Fruit fly (Drosophila melanogaster): ENCODE results near the gene Cyp4d20.

Gene Cyp4d20

DNA sequence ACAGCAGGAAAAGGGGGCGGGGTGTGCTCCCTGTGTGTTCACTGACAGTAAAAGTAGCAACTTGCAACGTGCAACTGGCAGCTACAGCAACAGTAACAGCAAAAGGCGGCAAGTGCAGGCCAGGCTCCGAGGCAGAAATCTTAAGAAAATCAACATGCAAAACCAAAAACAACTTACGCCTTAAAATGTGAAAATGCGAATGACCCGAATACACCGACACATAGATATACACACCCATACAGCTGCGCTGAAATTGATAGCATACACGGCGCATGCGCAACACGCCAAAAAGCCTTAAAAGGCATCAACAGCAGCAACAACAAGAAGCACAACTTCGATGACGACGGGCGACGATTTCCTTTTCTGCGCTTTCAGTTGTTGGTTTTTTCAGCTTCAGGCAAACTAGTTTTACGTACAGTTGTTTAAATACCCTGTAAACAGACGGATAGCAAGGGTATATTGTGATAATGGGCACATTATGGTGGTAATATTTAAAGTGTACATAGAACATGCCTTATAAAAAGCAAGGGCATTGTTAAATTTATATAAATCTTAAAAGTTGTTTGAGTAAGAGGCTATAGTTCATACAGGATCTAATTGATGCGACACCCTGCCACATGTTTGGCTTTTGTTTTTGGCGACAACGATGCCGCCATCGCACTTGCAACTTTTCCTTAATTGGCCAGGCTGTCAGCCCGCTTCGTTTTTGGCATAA, 5.8 kb downstream of the Cyp4d20 start:
- TF ChIP-seq foxo (GFP tag; optimal IDR thresholded peaks at IDR 0.05) (peak in 1 of 2 experiments; percentile 65), br (GFP tag; optimal IDR thresholded peaks at IDR 0.05) (peak; percentile 44), sage (GFP tag; optimal IDR thresholded peaks at IDR 0.05) (peak; percentile 19), ey (GFP tag; optimal IDR thresholded peaks at IDR 0.05) (peak; percentile 49), Abd-B (GFP tag; optimal IDR thresholded peaks at IDR 0.05) (no peak), Sp1 (GFP tag; optimal IDR thresholded peaks at IDR 0.05) (peak; percentile 18), Hnf4 (GFP tag; optimal IDR thresholded peaks at IDR 0.05) (peak; percentile 51), rgr (GFP tag; optimal IDR thresholded peaks at IDR 0.05) (peak; percentile 39), brk (GFP tag; optimal IDR thresholded peaks at IDR 0.05) (no peak), fru (GFP tag; optimal IDR thresholded peaks at IDR 0.05) (peak; percentile 42), dl (GFP tag; optimal IDR thresholded peaks at IDR 0.05; ENCODE audit: insufficient read depth in 1 of 2, partially characterized antibody in 2 of 2) (no peak), h (GFP tag; optimal IDR thresholded peaks at IDR 0.05) (peak; percentile 73), tai (GFP tag; optimal IDR thresholded peaks at IDR 0.05) (no peak), woc (GFP tag; optimal IDR thresholded peaks at IDR 0.05) (peak; percentile 57), dmrt93B (GFP tag; optimal IDR thresholded peaks at IDR 0.05) (no peak), psq (GFP tag; optimal IDR thresholded peaks at IDR 0.05) (peak; percentile 30), Myc (optimal IDR thresholded peaks at IDR 0.05) (no peak), OdsH (GFP tag; optimal IDR thresholded peaks at IDR 0.05) (peak; percentile 56), HLH106 (tag; optimal IDR thresholded peaks at IDR 0.05) (peak; percentile 25)

DNA sequence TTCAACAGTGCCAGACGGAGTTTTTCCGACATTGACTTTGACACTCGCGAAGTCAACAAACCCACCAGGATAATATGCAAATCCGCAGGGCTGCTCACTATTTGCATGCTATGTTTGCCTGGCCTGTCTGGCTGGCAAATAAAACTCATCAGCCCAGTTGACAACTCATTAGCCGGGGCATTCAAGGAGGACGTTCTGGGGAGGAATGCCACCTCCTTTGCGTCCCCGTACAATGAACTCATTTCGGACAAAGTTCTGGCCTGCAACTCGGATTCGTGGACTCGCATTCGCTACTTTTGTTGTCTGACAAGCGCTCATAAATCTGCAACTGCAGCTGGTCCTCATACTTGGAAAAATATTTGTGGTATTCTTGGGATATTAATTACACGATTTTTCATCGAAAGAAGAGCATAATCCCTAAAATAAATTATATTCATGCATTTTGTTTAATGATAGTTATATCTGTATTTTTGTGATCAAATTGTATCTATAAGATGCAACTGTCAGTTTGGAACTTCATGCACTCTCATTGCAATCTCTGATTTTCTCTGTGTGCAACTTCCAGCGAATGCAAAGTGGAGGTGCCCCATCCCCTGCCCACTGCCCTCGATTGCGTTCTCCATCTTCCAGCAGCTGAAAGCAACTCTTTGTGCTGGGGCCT, 7.4 kb downstream of the Cyp4d20 start:
- no peak for TF ChIP-seq Rel (GFP tag; optimal IDR thresholded peaks at IDR 0.05)
- no peak for TF ChIP-seq Rel (tag; optimal IDR thresholded peaks at IDR 0.05)
- no peak for TF ChIP-seq Vsx2 (GFP tag; optimal IDR thresholded peaks at IDR 0.05; ENCODE audit: partially characterized antibody)
- TF ChIP-seq rgr (GFP tag; optimal IDR thresholded peaks at IDR 0.05): no peak
- TF ChIP-seq GATAd (GFP tag; optimal IDR thresholded peaks at IDR 0.05): no peak
- no peak for TF ChIP-seq psq (GFP tag; optimal IDR thresholded peaks at IDR 0.05)
- TF ChIP-seq h (GFP tag; optimal IDR thresholded peaks at IDR 0.05): peak; percentile 48
- TF ChIP-seq br (GFP tag; optimal IDR thresholded peaks at IDR 0.05): peak; percentile 26
- no peak for TF ChIP-seq Myc (optimal IDR thresholded peaks at IDR 0.05)
- TF ChIP-seq dsf (GFP tag; optimal IDR thresholded peaks at IDR 0.05; ENCODE audit: borderline replicate concordance): no peak
- peak; percentile 39 for TF ChIP-seq HLH106 (tag; optimal IDR thresholded peaks at IDR 0.05)
- no peak for TF ChIP-seq woc (GFP tag; optimal IDR thresholded peaks at IDR 0.05)
- TF ChIP-seq foxo (GFP tag; optimal IDR thresholded peaks at IDR 0.05): peak in 1 of 2 experiments; percentile 41
- no peak for TF ChIP-seq Hr83 (GFP tag; optimal IDR thresholded peaks at IDR 0.05; ENCODE audit: poor library complexity, severe bottlenecking)
- TF ChIP-seq dl (GFP tag; optimal IDR thresholded peaks at IDR 0.05; ENCODE audit: insufficient read depth in 1 of 2, partially characterized antibody in 2 of 2): no peak
- TF ChIP-seq brk (GFP tag; optimal IDR thresholded peaks at IDR 0.05): no peak
- no peak for TF ChIP-seq usp (GFP tag; optimal IDR thresholded peaks at IDR 0.05)
- no peak for TF ChIP-seq tai (GFP tag; optimal IDR thresholded peaks at IDR 0.05)
- no peak for TF ChIP-seq Mio (GFP tag; optimal IDR thresholded peaks at IDR 0.05)
- TF ChIP-seq CG9705 (GFP tag; optimal IDR thresholded peaks at IDR 0.05): no peak
- peak; percentile 17 for TF ChIP-seq fru (GFP tag; optimal IDR thresholded peaks at IDR 0.05)
- TF ChIP-seq sage (GFP tag; optimal IDR thresholded peaks at IDR 0.05): no peak
- TF ChIP-seq pan (optimal IDR thresholded peaks at IDR 0.05): no peak
- peak; percentile 15 for TF ChIP-seq ey (GFP tag; optimal IDR thresholded peaks at IDR 0.05)
- TF ChIP-seq Abd-B (GFP tag; optimal IDR thresholded peaks at IDR 0.05): no peak
- no peak for TF ChIP-seq dmrt93B (GFP tag; optimal IDR thresholded peaks at IDR 0.05)
- no peak for TF ChIP-seq Hr78 (GFP tag; optimal IDR thresholded peaks at IDR 0.05)
- TF ChIP-seq CrebA (GFP tag; optimal IDR thresholded peaks at IDR 0.05; ENCODE audit: borderline replicate concordance): no peak
- no peak for TF ChIP-seq Dfd (GFP tag; optimal IDR thresholded peaks at IDR 0.05)
- no peak for TF ChIP-seq lola (GFP tag; optimal IDR thresholded peaks at IDR 0.05)
- TF ChIP-seq Jra (GFP tag; optimal IDR thresholded peaks at IDR 0.05): no peak
- TF ChIP-seq jim (GFP tag; optimal IDR thresholded peaks at IDR 0.05): no peak
- peak; percentile 31 for TF ChIP-seq OdsH (GFP tag; optimal IDR thresholded peaks at IDR 0.05)
- no peak for TF ChIP-seq sv (GFP tag; optimal IDR thresholded peaks at IDR 0.05)
- TF ChIP-seq Sp1 (GFP tag; optimal IDR thresholded peaks at IDR 0.05): no peak
- no peak for TF ChIP-seq N (GFP tag; optimal IDR thresholded peaks at IDR 0.05)
- TF ChIP-seq CG32264 (GFP tag; optimal IDR thresholded peaks at IDR 0.05): no peak
- TF ChIP-seq Hnf4 (GFP tag; optimal IDR thresholded peaks at IDR 0.05): no peak
- TF ChIP-seq Dif (GFP tag; optimal IDR thresholded peaks at IDR 0.05; ENCODE audit: partially characterized antibody): no peak
